Worm (Caenorhabditis elegans): ENCODE results near the gene F41E6.1.
A peak's percentile ranks its signal among the peaks of the same experiment; 100 is the strongest.

Gene F41E6.1

DNA sequence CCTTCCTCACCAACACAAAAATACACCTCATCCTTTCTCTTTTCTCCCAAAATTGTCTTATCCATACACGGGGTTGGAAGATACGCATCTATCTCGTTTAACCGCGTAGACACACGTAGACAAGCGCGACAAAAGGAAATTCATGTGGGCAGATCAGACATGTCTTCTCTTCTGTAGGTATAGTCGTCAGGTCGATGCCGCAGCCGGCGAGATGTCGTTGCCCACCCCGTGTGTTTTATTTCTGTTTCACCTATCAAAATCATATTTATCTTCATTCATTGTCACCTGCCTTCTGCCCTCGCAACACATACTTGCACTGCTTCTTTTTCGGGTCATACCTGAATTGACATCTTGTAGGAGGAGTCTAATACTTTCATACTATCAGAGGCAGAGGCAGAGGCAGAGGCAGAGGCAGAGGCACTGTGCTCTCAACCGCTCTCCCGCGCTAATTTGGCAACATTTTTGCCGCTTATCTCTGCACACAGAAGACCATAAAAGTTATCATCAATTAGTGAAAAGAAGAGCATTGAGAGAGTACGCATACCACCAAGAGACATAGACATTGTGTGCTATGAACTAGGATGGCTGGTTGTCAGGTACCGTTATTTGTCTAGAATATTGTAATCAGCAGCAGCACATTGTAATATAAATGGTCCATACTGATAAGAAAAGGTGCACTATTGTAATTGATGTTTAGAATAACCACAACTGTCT is 39.0 kb downstream of the F41E6.1 start (continued):
- TF ChIP-seq mxl-3 (GFP tag; optimal IDR thresholded peaks at IDR 0.05) (peak; percentile 13), nhr-48 (tag; optimal IDR thresholded peaks at IDR 0.05) (peak; percentile 69), duxl-1 (tag; optimal IDR thresholded peaks at IDR 0.05; ENCODE audit: poor library complexity) (no peak), hlh-11 (tag; optimal IDR thresholded peaks at IDR 0.05) (peak; percentile 86), ceh-32 (tag; optimal IDR thresholded peaks at IDR 0.05; ENCODE audit: poor library complexity) (no peak), F10B5.3 (tag; optimal IDR thresholded peaks at IDR 0.05) (no peak), tag-97 (GFP tag; IDR thresholded peaks at IDR 0.05) (no peak), F37D6.2 (tag; optimal IDR thresholded peaks at IDR 0.05) (no peak), ztf-7 (tag; optimal IDR thresholded peaks at IDR 0.05) (no peak), zag-1 (tag; optimal IDR thresholded peaks at IDR 0.05) (no peak)

DNA sequence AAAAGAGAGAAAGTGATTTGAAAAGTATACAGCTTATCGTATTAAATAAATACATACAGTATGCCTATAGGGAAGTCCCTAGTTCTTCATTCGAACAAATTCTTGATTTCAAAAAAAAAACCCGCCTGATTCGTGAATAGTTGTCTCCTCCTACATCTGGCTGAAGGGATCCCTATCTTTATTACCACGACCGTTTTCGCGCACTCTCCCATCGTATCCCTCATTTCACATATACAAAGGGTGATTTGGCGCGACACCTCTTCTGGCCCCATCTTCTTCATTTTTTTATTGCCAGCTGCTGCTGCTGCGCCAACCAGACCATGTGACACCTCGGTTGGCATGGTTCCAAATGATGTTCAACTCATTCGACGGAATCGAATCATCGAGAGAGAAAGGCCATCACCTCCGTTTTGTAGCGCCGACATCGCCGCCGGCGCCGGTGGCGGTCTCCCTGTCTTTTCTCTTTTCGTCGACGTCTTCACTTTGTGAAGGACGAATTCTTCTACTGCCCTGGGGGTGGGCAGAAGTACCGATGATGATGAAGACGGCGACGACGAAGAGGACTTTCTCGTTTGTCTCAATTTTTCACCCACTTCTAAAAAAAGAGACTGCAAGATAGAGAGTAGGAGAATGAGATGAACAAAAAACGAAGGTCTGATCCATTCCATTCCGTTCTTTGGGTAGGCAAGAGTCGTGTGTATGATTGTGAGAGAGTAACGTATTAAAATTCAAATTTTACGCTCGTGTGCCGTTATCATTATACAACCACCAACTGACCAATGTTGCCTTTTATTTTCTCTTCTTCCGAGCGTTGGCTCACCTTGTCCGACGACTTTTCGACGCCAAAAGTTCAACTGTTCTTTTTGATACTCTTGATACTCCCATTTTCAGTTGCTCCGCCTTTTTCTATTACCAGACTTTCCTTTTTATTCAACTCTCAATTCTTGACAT is 39.9 kb downstream of the F41E6.1 start:
- TF ChIP-seq mdl-1 (tag; optimal IDR thresholded peaks at IDR 0.05) (peak in 1 of 2 experiments; percentile 14), tag-97 (GFP tag; IDR thresholded peaks at IDR 0.05) (no peak), saeg-2 (GFP tag; IDR thresholded peaks at IDR 0.05) (0 out of 2 replicates have a peak, but pooled peaks have one; percentile 25), T26A8.4 (GFP tag; IDR thresholded peaks at IDR 0.05) (no peak), F44E2.7 (GFP tag; IDR thresholded peaks at IDR 0.05) (no peak), dmd-8 (GFP tag; IDR thresholded peaks at IDR 0.05) (no peak), F10B5.3 (tag; optimal IDR thresholded peaks at IDR 0.05) (no peak), lin-13 (GFP tag; optimal IDR thresholded peaks at IDR 0.05) (no peak), snpc-4 (tag; optimal IDR thresholded peaks at IDR 0.05) (no peak), gei-8 (GFP tag; optimal IDR thresholded peaks at IDR 0.05) (no peak), skn-1 (tag; optimal IDR thresholded peaks at IDR 0.05) (no peak), aha-1 (tag) (peak; percentile 51), nhr-25 (tag; optimal IDR thresholded peaks at IDR 0.05; ENCODE audit: borderline replicate concordance, insufficient read depth) (peak; percentile 61), mep-1 (tag; optimal IDR thresholded peaks at IDR 0.05) (peak; percentile 53), mdt-29 (GFP tag; IDR thresholded peaks at IDR 0.05) (no peak), madf-9 (GFP tag; conservative IDR thresholded peaks at IDR 0.05) (no peak), ceh-20 (GFP tag; IDR thresholded peaks at IDR 0.05) (no peak), zag-1 (tag; optimal IDR thresholded peaks at IDR 0.05) (no peak), ctbp-1 (GFP tag; IDR thresholded peaks at IDR 0.05) (no peak), Y105C5A.15 (GFP tag; IDR thresholded peaks at IDR 0.05) (no peak), lim-7 (GFP tag; IDR thresholded peaks at IDR 0.05) (no peak), unc-130 (GFP tag; optimal IDR thresholded peaks at IDR 0.05) (no peak), nhr-77 (tag; optimal IDR thresholded peaks at IDR 0.05) (no peak), nhr-11 (tag; optimal IDR thresholded peaks at IDR 0.05) (peak; percentile 21), cey-2 (tag; optimal IDR thresholded peaks at IDR 0.05; ENCODE audit: borderline replicate concordance, insufficient read depth) (no peak), T20F7.1 (GFP tag; optimal IDR thresholded peaks at IDR 0.05) (no peak), nhr-41 (GFP tag; IDR thresholded peaks at IDR 0.05) (no peak), hlh-30 (tag; optimal IDR thresholded peaks at IDR 0.05; ENCODE audit: insufficient read depth) (peak; percentile 49), ztf-11 (tag; optimal IDR thresholded peaks at IDR 0.05) (no peak), lsy-2 (tag; optimal IDR thresholded peaks at IDR 0.05) (peak in 1 of 2 experiments; percentile 17), ceh-62 (tag; optimal IDR thresholded peaks at IDR 0.05) (no peak), F49E8.2 (tag; optimal IDR thresholded peaks at IDR 0.05; ENCODE audit: borderline replicate concordance) (no peak), rbr-2 (tag; optimal IDR thresholded peaks at IDR 0.05) (peak; percentile 24), Y48G9A.11 (GFP tag; IDR thresholded peaks at IDR 0.05) (no peak), hlh-11 (tag; optimal IDR thresholded peaks at IDR 0.05) (peak; percentile 69), set-16 (GFP tag; IDR thresholded peaks at IDR 0.05) (peak; percentile 74), ZK337.2 (GFP tag; IDR thresholded peaks at IDR 0.05) (no peak), pqm-1 (tag; optimal IDR thresholded peaks at IDR 0.05) (peak; percentile 81), Y5F2A.4 (GFP tag; optimal IDR thresholded peaks at IDR 0.05) (no peak), nhr-28 (tag; optimal IDR thresholded peaks at IDR 0.05) (no peak)
